Worm (Caenorhabditis elegans) whole organism, midembryonic: ENCODE results near the gene K07F5.12.

Experiments used
- cog-1 ChIP-seq: sonication (generic microtip); optimal IDR thresholded peaks from 2 replicates; lab custom pipeline; 2016; ENCODE audit warnings: missing genetic modification characterization, missing compliant biosample characterization
- flt-1 ChIP-seq: fragments of 200-800 bp; sonication (Bioruptor generic); IDR thresholded peaks from 2 replicates; pipeline ENCODE4 v1.3.6; 2022; ENCODE audit warnings: missing genetic modification characterization, missing compliant biosample characterization
- med-1 ChIP-seq: sonication (generic microtip); optimal IDR thresholded peaks from 2 replicates; lab custom pipeline; 2017; ENCODE audit warnings: missing genetic modification characterization, mild to moderate bottlenecking, missing compliant biosample characterization, antibody characterized with exemption, missing genetic modification reagents; ENCODE audit not compliant: insufficient read depth
- ref-1 ChIP-seq: fragments of 200-800 bp; sonication (Bioruptor generic); conservative IDR thresholded peaks from 2 replicates; pipeline ENCODE4 v1.3.6; 2022; ENCODE audit warnings: missing genetic modification reagents, missing genetic modification characterization, missing compliant biosample characterization
- ztf-23 ChIP-seq: fragments of 200-800 bp; sonication (Bioruptor generic); IDR thresholded peaks from 2 replicates; pipeline ENCODE4 v1.3.6; 2022; ENCODE audit warnings: missing genetic modification reagents, missing genetic modification characterization, missing compliant biosample characterization
- ztf-29 ChIP-seq: fragments of 200-800 bp; sonication (Bioruptor generic); IDR thresholded peaks from 2 replicates; pipeline ENCODE4 v1.3.6; 2022; ENCODE audit warnings: missing genetic modification reagents, missing genetic modification characterization, missing compliant biosample characterization

DNA sequence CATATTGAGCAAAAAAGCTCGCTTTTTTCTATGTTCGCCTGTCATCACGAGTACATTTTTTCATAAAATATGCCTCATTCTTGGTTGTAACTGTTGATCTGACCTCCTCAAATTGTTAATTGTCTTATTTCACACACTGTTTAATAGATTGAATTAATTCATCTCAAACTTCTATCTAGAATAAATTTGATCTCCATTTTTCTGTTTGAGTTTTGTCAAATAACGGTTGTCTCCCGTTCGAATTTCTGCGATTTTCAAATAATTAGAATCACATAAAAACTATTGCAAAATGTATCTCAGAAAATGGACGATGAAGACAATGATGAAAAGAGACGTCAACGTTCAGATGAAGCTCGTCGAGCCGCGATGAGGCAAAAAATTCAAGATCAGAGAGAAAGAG, 6.1 kb downstream of the K07F5.12 start, which contains the start of gene K07F5.14:
- TF ChIP-seq flt-1 (GFP tag; lab: Robert Waterston, UW), result no peak
- TF ChIP-seq med-1 (GFP tag; lab: Kevin White, UChicago), result no peak
- no peak for TF ChIP-seq ztf-23 (GFP tag; lab: Robert Waterston, UW)
- no peak for TF ChIP-seq cog-1 (tag; lab: Kevin White, UChicago)
- TF ChIP-seq ztf-29 (GFP tag; lab: Robert Waterston, UW), result no peak
- no peak for TF ChIP-seq ref-1 (GFP tag; lab: Robert Waterston, UW)
